Worm (Caenorhabditis elegans) whole organism, L1 larva: ENCODE data around the gene lido-13.

Experiments
- aly-2 ChIP-seq: fragments of 150-350 bp; optimal IDR thresholded peaks from 2 replicates; lab custom pipeline; 2014; ENCODE audit warnings: missing biosample characterization, missing genetic modification characterization
- ces-1 ChIP-seq: fragments of 150-350 bp; optimal IDR thresholded peaks from 2 replicates; lab custom pipeline; 2014; ENCODE audit warnings: missing biosample characterization, missing genetic modification reagents, missing genetic modification characterization
- egl-27 ChIP-seq, 2 experiments: fragments of 150-350 bp in 1 of 2; sonication (generic microtip); optimal IDR thresholded peaks; 3 replicates each; lab custom pipeline; 2017 to 2018; ENCODE audit warnings: missing biosample characterization in 2 of 2, missing genetic modification characterization in 2 of 2, missing genetic modification reagents in 2 of 2
- fkh-10 ChIP-seq: sonication (generic microtip); optimal IDR thresholded peaks from 2 replicates; lab custom pipeline; 2017; ENCODE audit warnings: missing biosample characterization, missing genetic modification reagents, missing genetic modification characterization
- lir-3 ChIP-seq: sonication (generic microtip); optimal IDR thresholded peaks from 2 replicates; lab custom pipeline; 2016; ENCODE audit warnings: mild to moderate bottlenecking, missing genetic modification characterization, moderate library complexity, missing compliant biosample characterization; ENCODE audit not compliant: poor library complexity
- lsy-2 ChIP-seq, 2 experiments: fragments of 150-350 bp; optimal IDR thresholded peaks; 2 replicates each; lab custom pipeline; 2014; ENCODE audit warnings: missing biosample characterization in 2 of 2, missing genetic modification characterization in 2 of 2
- nhr-12 ChIP-seq: sonication (generic microtip); optimal IDR thresholded peaks from 2 replicates; lab custom pipeline; 2017; ENCODE audit warnings: missing biosample characterization, missing genetic modification characterization
- nhr-90 ChIP-seq: sonication (generic microtip); optimal IDR thresholded peaks from 2 replicates; lab custom pipeline; 2016; ENCODE audit warnings: mild to moderate bottlenecking, missing genetic modification characterization, missing compliant biosample characterization; ENCODE audit not compliant: poor library complexity
- sox-4 ChIP-seq: sonication (generic microtip); optimal IDR thresholded peaks from 2 replicates; lab custom pipeline; 2016; ENCODE audit warnings: missing genetic modification characterization, missing compliant biosample characterization
- tbx-2 ChIP-seq: sonication (generic microtip); optimal IDR thresholded peaks from 2 replicates; lab custom pipeline; 2016; ENCODE audit warnings: missing genetic modification characterization, missing compliant biosample characterization
- unc-130 ChIP-seq: fragments of 150-350 bp; optimal IDR thresholded peaks from 2 replicates; lab custom pipeline; 2017; ENCODE audit warnings: missing biosample characterization, missing genetic modification characterization, inconsistent platforms
- unc-86 ChIP-seq: sonication (generic microtip); optimal IDR thresholded peaks from 2 replicates; lab custom pipeline; 2016; ENCODE audit warnings: missing genetic modification characterization, missing compliant biosample characterization
- xbp-1 ChIP-seq: sonication (generic microtip); optimal IDR thresholded peaks from 2 replicates; lab custom pipeline; 2016; ENCODE audit warnings: missing genetic modification characterization, missing compliant biosample characterization
- ztf-11 ChIP-seq, 2 experiments: sonication (generic microtip); optimal IDR thresholded peaks; 2 replicates each; lab custom pipeline; 2016 to 2017; ENCODE audit warnings: missing genetic modification characterization in 2 of 2, missing biosample characterization in 1 of 2, missing compliant biosample characterization in 1 of 2

- TF ChIP-seq nhr-12 (no peak), ztf-11 (tag; optimal IDR thresholded peaks at IDR 0.05; lab: Kevin White, UChicago) (no peak), tbx-2 (tag; lab: Kevin White, UChicago) (no peak), ces-1 (GFP tag; lab: Kevin White, UChicago) (no peak), unc-86 (tag; lab: Kevin White, UChicago) (no peak), sox-4 (tag; lab: Kevin White, UChicago) (no peak), lir-3 (no peak), fkh-10 (GFP tag; lab: Kevin White, UChicago) (no peak), xbp-1 (no peak), lsy-2 (tag; optimal IDR thresholded peaks at IDR 0.05; lab: Kevin White, UChicago) (no peak), egl-27 (tag; optimal IDR thresholded peaks at IDR 0.05; lab: Kevin White, UChicago) (no peak), nhr-90 (tag; lab: Kevin White, UChicago) (no peak), unc-130 (no peak), aly-2 (no peak)
Observed at ce11 chrII:3036344-3036743, 17.8 kb downstream of the lido-13 start.
